Worm (Caenorhabditis elegans) whole organism, L1 larva: ENCODE results near the gene F01D5.10.

Experiments
- C04F5.9 ChIP-seq: sonication (generic microtip); optimal IDR thresholded peaks from 2 replicates; lab custom pipeline; 2016; ENCODE audit warnings: missing genetic modification characterization, missing compliant biosample characterization
- C16A3.4 ChIP-seq: fragments of 150-350 bp; optimal IDR thresholded peaks from 2 replicates; lab custom pipeline; 2014; ENCODE audit warnings: missing biosample characterization, missing genetic modification characterization
- C34B4.2 ChIP-seq: sonication (generic microtip); optimal IDR thresholded peaks from 2 replicates; lab custom pipeline; 2017; ENCODE audit warnings: mild to moderate bottlenecking, missing genetic modification characterization, missing compliant biosample characterization
- F16B12.6 ChIP-seq: fragments of 150-350 bp; optimal IDR thresholded peaks from 2 replicates; lab custom pipeline; 2014; ENCODE audit warnings: missing biosample characterization, missing genetic modification characterization
- ama-1 ChIP-seq: fragments of 150-350 bp; optimal IDR thresholded peaks from 2 replicates; lab custom pipeline; 2014
- blmp-1 ChIP-seq: fragments of 150-350 bp; optimal IDR thresholded peaks from 2 replicates; lab custom pipeline; 2014; ENCODE audit warnings: missing biosample characterization, missing genetic modification characterization
- ceh-63 ChIP-seq: fragments of 200-800 bp; sonication (Bioruptor generic); optimal IDR thresholded peaks from 2 replicates; lab custom pipeline; 2018; ENCODE audit warnings: mild to moderate bottlenecking, missing genetic modification characterization, missing compliant biosample characterization
- ceh-8 ChIP-seq: fragments of 200-800 bp; sonication (Bioruptor generic); optimal IDR thresholded peaks from 2 replicates; lab custom pipeline; 2018; ENCODE audit warnings: mild to moderate bottlenecking, missing genetic modification characterization, moderate library complexity, missing compliant biosample characterization
- ceh-82 ChIP-seq, 3 experiments: fragments of 150-350 bp in 1 of 3; sonication (generic microtip) in 2 of 3; optimal IDR thresholded peaks; 2 replicates each; lab custom pipeline; 2014 to 2017; ENCODE audit warnings: missing biosample characterization in 3 of 3, missing genetic modification characterization in 3 of 3
- ceh-88 ChIP-seq: fragments of 200-800 bp; sonication (Bioruptor generic); IDR thresholded peaks from 2 replicates; pipeline ENCODE4 v1.3.6; 2022; ENCODE audit warnings: missing genetic modification characterization, missing compliant biosample characterization
- ceh-90 ChIP-seq: sonication (generic microtip); optimal IDR thresholded peaks from 2 replicates; lab custom pipeline; 2016; ENCODE audit warnings: missing genetic modification characterization, missing compliant biosample characterization
- ces-1 ChIP-seq: fragments of 150-350 bp; optimal IDR thresholded peaks from 2 replicates; lab custom pipeline; 2014; ENCODE audit warnings: missing biosample characterization, missing genetic modification reagents, missing genetic modification characterization
- dpl-1 ChIP-seq, 3 experiments: fragments of 150-350 bp in 2 of 3; sonication (generic microtip) in 1 of 3; optimal IDR thresholded peaks; 2 replicates each; lab custom pipeline; 2014 to 2017; ENCODE audit warnings: missing biosample characterization in 3 of 3, missing genetic modification characterization in 3 of 3, missing genetic modification reagents in 3 of 3
- efl-3 ChIP-seq: fragments of 200-800 bp; sonication (Bioruptor generic); optimal IDR thresholded peaks from 2 replicates; lab custom pipeline; 2018; ENCODE audit warnings: mild to moderate bottlenecking, missing genetic modification characterization, missing compliant biosample characterization
- elt-3 ChIP-seq, 6 experiments: fragments of 150-350 bp in 1 of 6; sonication (generic microtip); optimal IDR thresholded peaks; 2 replicates each; lab custom pipeline; 2017 to 2018; ENCODE audit warnings: missing biosample characterization in 6 of 6, missing genetic modification characterization in 6 of 6, inconsistent platforms in 1 of 6
- ets-5 ChIP-seq: fragments of 200-800 bp; sonication (Bioruptor generic); IDR thresholded peaks from 2 replicates; pipeline ENCODE4 v1.3.6; 2022; ENCODE audit warnings: missing genetic modification characterization, missing compliant biosample characterization
- fkh-10 ChIP-seq: sonication (generic microtip); optimal IDR thresholded peaks from 2 replicates; lab custom pipeline; 2017; ENCODE audit warnings: missing biosample characterization, missing genetic modification reagents, missing genetic modification characterization
- fkh-4 ChIP-seq: sonication (generic microtip); optimal IDR thresholded peaks from 2 replicates; lab custom pipeline; 2016; ENCODE audit warnings: missing compliant biosample characterization, missing genetic modification characterization, borderline replicate concordance
- fos-1 ChIP-seq: fragments of 150-350 bp; optimal IDR thresholded peaks from 2 replicates; lab custom pipeline; 2014; ENCODE audit warnings: missing biosample characterization, missing genetic modification characterization
- grh-1 ChIP-seq: fragments of 200-800 bp; sonication (Bioruptor generic); IDR thresholded peaks from 2 replicates; pipeline ENCODE4 v1.3.6; 2022; ENCODE audit warnings: missing genetic modification reagents, missing genetic modification characterization, missing compliant biosample characterization
- hlh-17 ChIP-seq: fragments of 200-800 bp; sonication (Bioruptor generic); optimal IDR thresholded peaks from 2 replicates; lab custom pipeline; 2018; ENCODE audit warnings: missing genetic modification characterization, mild to moderate bottlenecking, missing compliant biosample characterization, moderate library complexity, borderline replicate concordance
- irx-1 ChIP-seq: sonication (generic microtip); optimal IDR thresholded peaks from 2 replicates; lab custom pipeline; 2016; ENCODE audit warnings: missing genetic modification characterization, missing compliant biosample characterization
- isw-1 ChIP-seq: fragments of 200-800 bp; sonication (Bioruptor generic); IDR thresholded peaks from 2 replicates; pipeline ENCODE4 v1.3.6; 2022; ENCODE audit warnings: missing genetic modification characterization, missing compliant biosample characterization
- jun-1 ChIP-seq: fragments of 150-350 bp; optimal IDR thresholded peaks from 2 replicates; lab custom pipeline; 2014; ENCODE audit warnings: missing biosample characterization, missing genetic modification reagents, missing genetic modification characterization
- lin-13 ChIP-seq: fragments of 150-350 bp; optimal IDR thresholded peaks from 2 replicates; lab custom pipeline; 2014; ENCODE audit warnings: missing biosample characterization, missing genetic modification reagents, missing genetic modification characterization
- lin-14 ChIP-seq: fragments of 200-800 bp; sonication (Bioruptor generic); optimal IDR thresholded peaks from 2 replicates; lab custom pipeline; 2018; ENCODE audit warnings: mild to moderate bottlenecking, missing genetic modification characterization, moderate library complexity, missing compliant biosample characterization
- lin-15B ChIP-seq: fragments of 150-350 bp; sonication (generic microtip); optimal IDR thresholded peaks from 3 replicates; lab custom pipeline; 2014; ENCODE audit warnings: missing biosample characterization, missing genetic modification characterization
- lin-35 ChIP-seq, 2 experiments: fragments of 150-350 bp; optimal IDR thresholded peaks; 2 replicates each; lab custom pipeline; 2014; ENCODE audit warnings: missing biosample characterization in 2 of 2, missing genetic modification characterization in 2 of 2, missing genetic modification reagents in 2 of 2
- lin-39 ChIP-seq: fragments of 150-350 bp; optimal IDR thresholded peaks from 2 replicates; lab custom pipeline; 2014; ENCODE audit warnings: missing biosample characterization, missing genetic modification reagents, missing genetic modification characterization
- lir-3 ChIP-seq: sonication (generic microtip); optimal IDR thresholded peaks from 2 replicates; lab custom pipeline; 2016; ENCODE audit warnings: mild to moderate bottlenecking, missing genetic modification characterization, moderate library complexity, missing compliant biosample characterization; ENCODE audit not compliant: poor library complexity
- lsy-2 ChIP-seq, 2 experiments: fragments of 150-350 bp; optimal IDR thresholded peaks; 2 replicates each; lab custom pipeline; 2014; ENCODE audit warnings: missing biosample characterization in 2 of 2, missing genetic modification characterization in 2 of 2
- mab-9 ChIP-seq: fragments of 200-800 bp; sonication (Bioruptor generic); IDR thresholded peaks from 2 replicates; pipeline ENCODE4 v1.3.6; 2022; ENCODE audit warnings: missing genetic modification reagents, missing genetic modification characterization, missing compliant biosample characterization
- mef-2 ChIP-seq: fragments of 150-350 bp; optimal IDR thresholded peaks from 2 replicates; lab custom pipeline; 2014; ENCODE audit warnings: missing biosample characterization, missing genetic modification characterization
- mep-1 ChIP-seq: fragments of 150-350 bp; optimal IDR thresholded peaks from 2 replicates; lab custom pipeline; 2014; ENCODE audit warnings: missing biosample characterization, missing genetic modification characterization
- nhr-19 ChIP-seq: fragments of 200-800 bp; sonication (Bioruptor generic); conservative IDR thresholded peaks from 2 replicates; pipeline ENCODE4 v1.3.6; 2022; ENCODE audit warnings: missing genetic modification characterization, missing compliant biosample characterization
- nhr-20 ChIP-seq: sonication (generic microtip); optimal IDR thresholded peaks from 2 replicates; lab custom pipeline; 2016; ENCODE audit warnings: mild to moderate bottlenecking, missing genetic modification characterization, missing compliant biosample characterization
- nhr-28 ChIP-seq: fragments of 150-350 bp; optimal IDR thresholded peaks from 2 replicates; lab custom pipeline; 2014; ENCODE audit warnings: missing biosample characterization, missing genetic modification characterization
- nhr-47 ChIP-seq: sonication (generic microtip); optimal IDR thresholded peaks from 2 replicates; lab custom pipeline; 2016; ENCODE audit warnings: mild to moderate bottlenecking, missing genetic modification characterization, moderate library complexity, missing compliant biosample characterization
- nhr-76 ChIP-seq: sonication (generic microtip); optimal IDR thresholded peaks from 2 replicates; lab custom pipeline; 2017; ENCODE audit warnings: missing biosample characterization, missing genetic modification characterization
- pag-3 ChIP-seq: sonication (generic microtip); optimal IDR thresholded peaks from 2 replicates; lab custom pipeline; 2017; ENCODE audit warnings: missing genetic modification characterization, mild to moderate bottlenecking, missing compliant biosample characterization, antibody characterized with exemption, borderline replicate concordance; ENCODE audit not compliant: insufficient read depth
- pax-3 ChIP-seq: fragments of 200-800 bp; sonication (Bioruptor generic); optimal IDR thresholded peaks from 2 replicates; lab custom pipeline; 2018; ENCODE audit warnings: mild to moderate bottlenecking, missing genetic modification characterization, moderate library complexity, missing compliant biosample characterization
- pqm-1 ChIP-seq: sonication (generic microtip); optimal IDR thresholded peaks from 3 replicates; lab custom pipeline; 2017; ENCODE audit warnings: missing biosample characterization, missing genetic modification characterization
- skn-1 ChIP-seq: fragments of 150-350 bp; optimal IDR thresholded peaks from 2 replicates; lab custom pipeline; 2014; ENCODE audit warnings: missing biosample characterization, missing genetic modification characterization
- snpc-4 ChIP-seq: fragments of 150-350 bp; optimal IDR thresholded peaks from 2 replicates; lab custom pipeline; 2014; ENCODE audit warnings: missing biosample characterization, missing genetic modification characterization
- snu-23 ChIP-seq: sonication (generic microtip); optimal IDR thresholded peaks from 2 replicates; lab custom pipeline; 2016; ENCODE audit warnings: missing genetic modification characterization, missing compliant biosample characterization
- sptf-1 ChIP-seq: fragments of 150-350 bp; optimal IDR thresholded peaks from 2 replicates; lab custom pipeline; 2014; ENCODE audit warnings: missing biosample characterization, missing genetic modification characterization
- tlp-1 ChIP-seq: fragments of 150-350 bp; optimal IDR thresholded peaks from 2 replicates; lab custom pipeline; 2014; ENCODE audit warnings: missing biosample characterization, missing genetic modification characterization
- unc-130 ChIP-seq: fragments of 150-350 bp; optimal IDR thresholded peaks from 2 replicates; lab custom pipeline; 2017; ENCODE audit warnings: missing biosample characterization, missing genetic modification characterization, inconsistent platforms
- unc-86 ChIP-seq: sonication (generic microtip); optimal IDR thresholded peaks from 2 replicates; lab custom pipeline; 2016; ENCODE audit warnings: missing genetic modification characterization, missing compliant biosample characterization
- unc-98 ChIP-seq: fragments of 200-800 bp; sonication (Bioruptor generic); IDR thresholded peaks from 2 replicates; pipeline ENCODE4 v1.3.6; 2022; ENCODE audit warnings: missing genetic modification characterization, missing compliant biosample characterization
- zip-4 ChIP-seq: fragments of 200-800 bp; sonication (Bioruptor generic); optimal IDR thresholded peaks from 2 replicates; lab custom pipeline; 2018; ENCODE audit warnings: mild to moderate bottlenecking, missing genetic modification characterization, moderate library complexity, missing compliant biosample characterization
- ztf-11 ChIP-seq, 2 experiments: sonication (generic microtip); optimal IDR thresholded peaks; 2 replicates each; lab custom pipeline; 2016 to 2017; ENCODE audit warnings: missing genetic modification characterization in 2 of 2, missing biosample characterization in 1 of 2, missing compliant biosample characterization in 1 of 2
- ztf-4 ChIP-seq: fragments of 150-350 bp; optimal IDR thresholded peaks from 2 replicates; lab custom pipeline; 2014; ENCODE audit warnings: missing biosample characterization, missing genetic modification characterization

F01D5.10 gene

DNA sequence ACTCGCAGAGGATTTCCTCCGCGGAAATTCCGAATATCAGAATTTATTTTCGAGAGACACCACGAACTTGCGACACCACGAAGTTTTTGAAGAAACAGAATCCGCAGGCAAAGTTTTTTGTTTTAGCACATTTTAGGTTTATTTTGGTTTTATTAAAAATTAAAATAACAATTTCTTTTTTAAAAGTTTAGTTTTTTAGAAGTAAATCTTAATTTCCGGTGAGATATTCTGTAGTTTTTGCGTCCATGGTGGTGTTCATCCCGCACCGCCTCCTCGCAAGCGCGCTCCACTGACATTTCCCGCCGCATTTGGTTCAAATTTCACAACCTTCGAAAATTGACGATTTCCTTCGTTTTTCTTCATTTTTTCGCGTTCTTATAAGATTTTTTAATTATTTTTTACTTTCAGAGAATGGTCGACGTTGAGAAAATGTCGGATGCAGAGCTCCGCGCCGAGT lies 41.9 kb upstream of the F01D5.10 start, which contains the start of gene lem-2 (continued):
- TF ChIP-seq lin-14 (GFP tag; lab: Kevin White, UChicago), result peak; percentile 92
- TF ChIP-seq ceh-8, result peak; percentile 52
- peak; percentile 73 for TF ChIP-seq ceh-90
- no peak for TF ChIP-seq ama-1 (lab: Kevin White, UChicago)
- peak; percentile 87 to 90 for TF ChIP-seq lin-35 (GFP tag; optimal IDR thresholded peaks at IDR 0.05; lab: Kevin White, UChicago)
- no peak for TF ChIP-seq sptf-1 (tag; lab: Kevin White, UChicago)
- TF ChIP-seq nhr-28 (tag; lab: Kevin White, UChicago), result no peak
- TF ChIP-seq dpl-1 (GFP tag; optimal IDR thresholded peaks at IDR 0.05; lab: Kevin White, UChicago), result peak; percentile 83 to 89 (median 87)
- peak; percentile 70 for TF ChIP-seq C04F5.9 (tag; lab: Kevin White, UChicago)
- TF ChIP-seq nhr-76 (tag; lab: Kevin White, UChicago), result no peak
- TF ChIP-seq nhr-20 (tag; lab: Kevin White, UChicago), result peak; percentile 82
- peak; percentile 69 for TF ChIP-seq unc-86 (tag; lab: Kevin White, UChicago)
- no peak for TF ChIP-seq ets-5 (GFP tag; lab: Robert Waterston, UW)
- TF ChIP-seq hlh-17 (GFP tag; lab: Kevin White, UChicago), result no peak
- no peak for TF ChIP-seq zip-4 (GFP tag; lab: Kevin White, UChicago)
- peak; percentile 46 for TF ChIP-seq ceh-63
- peak; percentile 30 for TF ChIP-seq blmp-1 (tag; lab: Kevin White, UChicago)
- peak; percentile 35 for TF ChIP-seq lin-13 (GFP tag; lab: Kevin White, UChicago)
- TF ChIP-seq unc-130 (tag; lab: Kevin White, UChicago), result peak; percentile 48
- TF ChIP-seq lin-39 (tag; lab: Kevin White, UChicago), result no peak
- TF ChIP-seq ztf-4 (tag; lab: Kevin White, UChicago), result no peak
- TF ChIP-seq jun-1 (tag; lab: Kevin White, UChicago), result peak; percentile 42
- peak; percentile 44 to 74 (median 73) for TF ChIP-seq ceh-82 (tag; optimal IDR thresholded peaks at IDR 0.05; lab: Kevin White, UChicago)
- TF ChIP-seq pqm-1 (tag; lab: Kevin White, UChicago), result no peak
- TF ChIP-seq pax-3 (tag; lab: Kevin White, UChicago), result peak; percentile 96
- peak; percentile 87 for TF ChIP-seq snu-23
- no peak for TF ChIP-seq tlp-1 (tag; lab: Kevin White, UChicago)
- TF ChIP-seq elt-3 (tag; optimal IDR thresholded peaks at IDR 0.05; lab: Kevin White, UChicago), result peak in 1 of 6 experiments; percentile 40
- peak; percentile 61 for TF ChIP-seq C16A3.4
- TF ChIP-seq C34B4.2 (tag; lab: Kevin White, UChicago), result no peak
- TF ChIP-seq F16B12.6 (tag; lab: Kevin White, UChicago), result no peak
- no peak for TF ChIP-seq pag-3 (tag; lab: Kevin White, UChicago)
- peak; percentile 87 for TF ChIP-seq isw-1
- peak; percentile 51 for TF ChIP-seq skn-1 (tag; lab: Kevin White, UChicago)
- TF ChIP-seq nhr-19, result peak; percentile 71
- TF ChIP-seq grh-1 (GFP tag; lab: Robert Waterston, UW), result no peak
- TF ChIP-seq ces-1 (GFP tag; lab: Kevin White, UChicago), result no peak
- TF ChIP-seq nhr-47, result peak; percentile 91
- TF ChIP-seq ztf-11 (tag; optimal IDR thresholded peaks at IDR 0.05; lab: Kevin White, UChicago), result peak in 1 of 2 experiments; percentile 82
- peak; percentile 71 for TF ChIP-seq fkh-4 (tag; lab: Kevin White, UChicago)
- peak; percentile 67; the same call in 1 of the 2 replicates for TF ChIP-seq mab-9 (GFP tag; lab: Robert Waterston, UW)
- TF ChIP-seq lsy-2 (tag; optimal IDR thresholded peaks at IDR 0.05; lab: Kevin White, UChicago), result peak; percentile 66 to 81
- peak; percentile 89 for TF ChIP-seq ceh-88 (GFP tag; lab: Robert Waterston, UW)
- peak; percentile 64 for TF ChIP-seq mep-1 (tag; lab: Kevin White, UChicago)
- no peak for TF ChIP-seq efl-3 (GFP tag; lab: Kevin White, UChicago)
- peak; percentile 68 for TF ChIP-seq lin-15B (tag; lab: Kevin White, UChicago)
- peak; percentile 63 for TF ChIP-seq irx-1 (tag; lab: Kevin White, UChicago)
- no peak for TF ChIP-seq lir-3 (tag; lab: Kevin White, UChicago)
- no peak for TF ChIP-seq mef-2 (tag; lab: Kevin White, UChicago)
- TF ChIP-seq unc-98 (GFP tag; lab: Robert Waterston, UW), result peak; percentile 96
- peak; percentile 32 for TF ChIP-seq fkh-10 (GFP tag; lab: Kevin White, UChicago)
- peak; percentile 4 for TF ChIP-seq fos-1
- TF ChIP-seq snpc-4 (tag; lab: Kevin White, UChicago), result peak; percentile 35
